Worm (Caenorhabditis elegans) whole organism, L3 larva: ENCODE data around the gene his-8.

Source experiments
- jun-1 ChIP-seq: fragments of 150-350 bp; optimal IDR thresholded peaks from 2 replicates; lab custom pipeline; 2014; ENCODE audit warnings: missing biosample characterization, missing genetic modification reagents, missing genetic modification characterization
- nfya-1 ChIP-seq: sonication (generic microtip); optimal IDR thresholded peaks from 2 replicates; lab custom pipeline; 2017; ENCODE audit warnings: missing genetic modification characterization, mild to moderate bottlenecking, missing compliant biosample characterization, antibody characterized with exemption, moderate library complexity; ENCODE audit not compliant: insufficient read depth
- nhr-76 ChIP-seq: fragments of 150-350 bp; sonication (generic microtip); optimal IDR thresholded peaks from 5 replicates; lab custom pipeline; 2014; ENCODE audit warnings: missing biosample characterization, missing genetic modification characterization

DNA sequence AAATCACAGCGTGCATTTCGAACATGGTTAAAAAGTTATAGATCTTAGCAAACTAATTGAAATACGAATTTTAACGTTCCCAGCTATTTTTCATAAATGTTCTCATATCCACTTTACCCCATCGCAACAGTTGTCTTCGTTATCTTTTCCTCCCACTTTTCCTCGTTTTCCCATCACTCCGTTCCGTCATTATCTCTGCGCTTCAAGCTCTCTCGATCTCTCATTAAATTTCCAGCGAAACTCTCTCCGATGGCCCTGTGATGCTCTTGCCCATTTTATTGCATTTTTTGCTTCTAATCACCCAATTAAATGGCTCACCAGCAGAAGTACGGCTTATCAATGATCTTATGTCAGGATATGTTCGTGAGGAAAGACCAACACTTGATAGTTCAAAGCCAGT, 19.6 kb upstream of the his-8 start, which contains the start of gene acr-15:
- TF ChIP-seq nhr-76 (tag; lab: Kevin White, UChicago): no peak
- no peak for TF ChIP-seq nfya-1 (tag; lab: Kevin White, UChicago)
- no peak for TF ChIP-seq jun-1 (tag; lab: Kevin White, UChicago)
